Worm (Caenorhabditis elegans) whole organism, early embryonic: Measurements from ENCODE around the gene sru-1.

Source experiments
- B0310.2 ChIP-seq: sonication (generic microtip); optimal IDR thresholded peaks from 2 replicates; lab custom pipeline; 2016; ENCODE audit warnings: mild to moderate bottlenecking, missing genetic modification characterization, missing compliant biosample characterization
- F13C5.2 ChIP-seq: sonication (generic microtip); optimal IDR thresholded peaks from 2 replicates; lab custom pipeline; 2017; ENCODE audit warnings: mild to moderate bottlenecking, missing genetic modification characterization, inconsistent platforms, missing compliant biosample characterization
- aly-1 ChIP-seq: sonication (generic microtip); optimal IDR thresholded peaks from 2 replicates; lab custom pipeline; 2016; ENCODE audit warnings: missing genetic modification characterization, missing compliant biosample characterization
- ama-1 ChIP-seq: fragments of 150-350 bp; optimal IDR thresholded peaks from 2 replicates; lab custom pipeline; 2014
- ceh-13 ChIP-seq: fragments of 200-800 bp; sonication (Bioruptor generic); optimal IDR thresholded peaks from 2 replicates; lab custom pipeline; 2018; ENCODE audit warnings: mild to moderate bottlenecking, missing genetic modification characterization, missing compliant biosample characterization
- ceh-36 ChIP-seq: sonication (generic microtip); optimal IDR thresholded peaks from 2 replicates; lab custom pipeline; 2016; ENCODE audit warnings: missing genetic modification characterization, inconsistent platforms, missing compliant biosample characterization
- ets-7 ChIP-seq: sonication (generic microtip); optimal IDR thresholded peaks from 2 replicates; lab custom pipeline; 2016; ENCODE audit warnings: missing genotype, missing genetic modification characterization, missing compliant biosample characterization
- flt-1 ChIP-seq: fragments of 200-800 bp; sonication (Bioruptor generic); IDR thresholded peaks from 2 replicates; pipeline ENCODE4 v1.3.6; 2022; ENCODE audit warnings: missing genetic modification characterization, missing compliant biosample characterization
- hmbx-1 ChIP-seq: sonication (generic microtip); optimal IDR thresholded peaks from 2 replicates; lab custom pipeline; 2016; ENCODE audit warnings: mild to moderate bottlenecking, missing genetic modification characterization, missing compliant biosample characterization
- hmg-4 ChIP-seq: fragments of 200-800 bp; sonication (Bioruptor generic); optimal IDR thresholded peaks from 2 replicates; lab custom pipeline; 2018; ENCODE audit warnings: mild to moderate bottlenecking, missing genetic modification characterization, missing compliant biosample characterization
- hnd-1 ChIP-seq: sonication (generic microtip); optimal IDR thresholded peaks from 2 replicates; lab custom pipeline; 2016; ENCODE audit warnings: missing genetic modification characterization, missing compliant biosample characterization
- pes-1 ChIP-seq: fragments of 200-800 bp; sonication (Bioruptor generic); IDR thresholded peaks from 2 replicates; pipeline ENCODE4 v1.3.6; 2022; ENCODE audit warnings: missing genetic modification reagents, missing genetic modification characterization, missing compliant biosample characterization
- scrt-1 ChIP-seq: fragments of 200-800 bp; sonication (Bioruptor generic); IDR thresholded peaks from 2 replicates; pipeline ENCODE4 v1.3.6; 2022; ENCODE audit warnings: missing genetic modification characterization, missing compliant biosample characterization
- sea-1 ChIP-seq: fragments of 200-800 bp; sonication (Bioruptor generic); conservative IDR thresholded peaks from 2 replicates; pipeline ENCODE4 v1.3.6; 2022; ENCODE audit warnings: missing genetic modification characterization, missing compliant biosample characterization
- tbx-11 ChIP-seq: fragments of 200-800 bp; sonication (Bioruptor generic); IDR thresholded peaks from 2 replicates; pipeline ENCODE4 v1.3.6; 2022; ENCODE audit warnings: missing genetic modification characterization, missing compliant biosample characterization
- tbx-37 ChIP-seq: fragments of 200-800 bp; sonication (Bioruptor generic); conservative IDR thresholded peaks from 2 replicates; pipeline ENCODE4 v1.3.6; 2022; ENCODE audit warnings: missing genetic modification reagents, missing genetic modification characterization, missing compliant biosample characterization
- tra-4 ChIP-seq: sonication (generic microtip); optimal IDR thresholded peaks from 2 replicates; lab custom pipeline; 2017; ENCODE audit warnings: missing genetic modification characterization, missing compliant biosample characterization

sru-1 gene

ce11 chrIV:9488315-9488714 is at the start of gene sru-1:
Gene sru-1, plus strand, starts transcription at chrIV:9488615.
- TF ChIP-seq hnd-1 (tag; lab: Kevin White, UChicago) (no peak), B0310.2 (tag; lab: Kevin White, UChicago) (no peak), F13C5.2 (tag; lab: Kevin White, UChicago) (no peak), ets-7 (no peak), ama-1 (no peak), scrt-1 (GFP tag; lab: Robert Waterston, UW) (no peak), hmg-4 (GFP tag; lab: Kevin White, UChicago) (no peak), sea-1 (GFP tag; lab: Robert Waterston, UW) (no peak), tbx-37 (no peak), ceh-36 (tag; lab: Kevin White, UChicago) (no peak), ceh-13 (GFP tag; lab: Kevin White, UChicago) (no peak), flt-1 (GFP tag; lab: Robert Waterston, UW) (no peak), hmbx-1 (tag; lab: Kevin White, UChicago) (no peak), tbx-11 (GFP tag; lab: Robert Waterston, UW) (no peak), aly-1 (tag; lab: Kevin White, UChicago) (no peak), pes-1 (no peak)

ce11 chrIV:9438753-9439152 is 49.7 kb upstream of the sru-1 start:
- TF ChIP-seq tbx-37 (no peak), flt-1 (GFP tag; lab: Robert Waterston, UW) (no peak), hnd-1 (tag; lab: Kevin White, UChicago) (no peak), ets-7 (no peak), ceh-36 (tag; lab: Kevin White, UChicago) (no peak), B0310.2 (tag; lab: Kevin White, UChicago) (no peak), sea-1 (GFP tag; lab: Robert Waterston, UW) (no peak), hmg-4 (GFP tag; lab: Kevin White, UChicago) (no peak), tra-4 (no peak), ama-1 (no peak), ceh-13 (GFP tag; lab: Kevin White, UChicago) (no peak), pes-1 (no peak), aly-1 (tag; lab: Kevin White, UChicago) (no peak), scrt-1 (GFP tag; lab: Robert Waterston, UW) (no peak)

- TF ChIP-seq hnd-1 (tag; lab: Kevin White, UChicago) (no peak), ets-7 (no peak), aly-1 (tag; lab: Kevin White, UChicago) (peak; percentile 18), hmbx-1 (tag; lab: Kevin White, UChicago) (no peak)
Observed at ce11 chrIV:9440880-9441336, 47.5 kb upstream of the sru-1 start, which contains the start of gene idh-1. Gene idh-1, minus strand, starts transcription at chrIV:9441107.

DNA sequence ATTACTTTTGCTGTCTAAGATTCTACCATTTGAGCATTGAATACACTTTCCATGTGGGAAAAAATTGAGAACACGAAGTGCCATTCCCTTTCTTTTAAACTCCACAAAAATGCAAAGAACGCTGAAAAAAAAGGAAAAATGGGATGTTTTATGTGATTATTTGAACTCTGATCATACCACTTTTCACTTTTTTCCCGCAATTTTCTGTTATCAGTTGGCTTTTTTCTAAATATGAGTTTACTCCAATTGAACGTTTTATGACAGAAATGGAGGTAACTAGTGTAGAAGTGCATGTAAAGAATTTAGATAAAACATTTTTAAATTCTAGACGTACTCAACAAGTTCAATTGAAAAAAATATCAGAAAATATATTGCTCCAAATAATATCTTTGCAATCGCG is 47.0 kb upstream of the sru-1 start:
- TF ChIP-seq ceh-36 (tag; lab: Kevin White, UChicago): no peak
- TF ChIP-seq scrt-1 (GFP tag; lab: Robert Waterston, UW): no peak
- no peak for TF ChIP-seq tbx-11 (GFP tag; lab: Robert Waterston, UW)
- TF ChIP-seq ama-1: no peak
- TF ChIP-seq tra-4: no peak

DNA sequence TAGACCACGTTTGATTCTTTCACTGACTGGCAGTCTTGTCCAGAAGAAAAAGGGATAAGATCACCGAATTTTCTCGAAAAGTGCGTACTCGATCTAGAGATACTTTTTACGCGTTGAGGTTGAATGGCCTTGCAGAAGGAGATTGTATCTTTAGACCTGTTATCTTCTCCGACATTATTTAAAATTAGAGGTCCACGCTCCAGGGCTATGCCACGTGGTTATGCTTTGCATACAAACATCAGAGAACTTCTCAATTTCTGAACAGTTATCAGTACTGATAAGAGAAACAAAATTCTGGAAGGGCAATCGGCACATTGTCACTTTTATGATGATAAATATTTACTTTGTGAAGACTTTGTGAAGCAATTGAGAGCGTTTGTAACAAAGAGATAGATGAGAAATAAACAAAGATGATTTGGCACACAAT is 46.3 kb upstream of the sru-1 start:
- no peak for TF ChIP-seq ets-7
- no peak for TF ChIP-seq ama-1
- no peak for TF ChIP-seq hnd-1 (tag; lab: Kevin White, UChicago)
- no peak for TF ChIP-seq sea-1 (GFP tag; lab: Robert Waterston, UW)
- TF ChIP-seq tbx-11 (GFP tag; lab: Robert Waterston, UW): no peak
- TF ChIP-seq ceh-13 (GFP tag; lab: Kevin White, UChicago): no peak
- no peak for TF ChIP-seq hmg-4 (GFP tag; lab: Kevin White, UChicago)
- no peak for TF ChIP-seq B0310.2 (tag; lab: Kevin White, UChicago)
- no peak for TF ChIP-seq pes-1
- TF ChIP-seq F13C5.2 (tag; lab: Kevin White, UChicago): no peak
- no peak for TF ChIP-seq ceh-36 (tag; lab: Kevin White, UChicago)
- TF ChIP-seq scrt-1 (GFP tag; lab: Robert Waterston, UW): no peak
- no peak for TF ChIP-seq tra-4
- no peak for TF ChIP-seq flt-1 (GFP tag; lab: Robert Waterston, UW)
- TF ChIP-seq aly-1 (tag; lab: Kevin White, UChicago): no peak
- TF ChIP-seq hmbx-1 (tag; lab: Kevin White, UChicago): no peak

DNA sequence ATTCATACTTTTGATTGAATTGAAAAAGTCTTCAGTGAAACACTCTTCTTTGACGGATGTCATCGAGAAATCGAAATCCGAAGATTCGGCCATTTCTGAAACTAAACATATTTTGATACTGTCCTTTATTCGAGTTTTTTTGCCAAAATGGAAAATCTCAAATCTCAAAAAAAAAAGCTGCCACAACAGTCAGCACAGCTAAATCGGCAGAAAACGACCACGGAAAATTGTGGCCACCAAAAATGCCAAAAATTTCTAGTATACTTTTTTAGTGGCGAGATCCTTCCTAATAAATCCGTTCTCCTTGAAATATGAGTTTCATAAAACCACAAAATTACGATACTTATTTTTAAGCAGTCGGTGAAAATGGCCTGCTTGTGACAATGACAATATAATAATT is 44.5 kb upstream of the sru-1 start, which contains the start of gene F38E11.9:
TSS of gene F38E11.9 (minus strand) at position 101 of the 400 bp plus-strand sequence.
- TF ChIP-seq B0310.2 (tag; lab: Kevin White, UChicago) (no peak), ets-7 (no peak), tbx-37 (no peak), ceh-13 (GFP tag; lab: Kevin White, UChicago) (no peak), flt-1 (GFP tag; lab: Robert Waterston, UW) (no peak), tra-4 (no peak), hnd-1 (tag; lab: Kevin White, UChicago) (no peak), F13C5.2 (tag; lab: Kevin White, UChicago) (no peak), pes-1 (no peak), ceh-36 (tag; lab: Kevin White, UChicago) (no peak), ama-1 (no peak)

DNA sequence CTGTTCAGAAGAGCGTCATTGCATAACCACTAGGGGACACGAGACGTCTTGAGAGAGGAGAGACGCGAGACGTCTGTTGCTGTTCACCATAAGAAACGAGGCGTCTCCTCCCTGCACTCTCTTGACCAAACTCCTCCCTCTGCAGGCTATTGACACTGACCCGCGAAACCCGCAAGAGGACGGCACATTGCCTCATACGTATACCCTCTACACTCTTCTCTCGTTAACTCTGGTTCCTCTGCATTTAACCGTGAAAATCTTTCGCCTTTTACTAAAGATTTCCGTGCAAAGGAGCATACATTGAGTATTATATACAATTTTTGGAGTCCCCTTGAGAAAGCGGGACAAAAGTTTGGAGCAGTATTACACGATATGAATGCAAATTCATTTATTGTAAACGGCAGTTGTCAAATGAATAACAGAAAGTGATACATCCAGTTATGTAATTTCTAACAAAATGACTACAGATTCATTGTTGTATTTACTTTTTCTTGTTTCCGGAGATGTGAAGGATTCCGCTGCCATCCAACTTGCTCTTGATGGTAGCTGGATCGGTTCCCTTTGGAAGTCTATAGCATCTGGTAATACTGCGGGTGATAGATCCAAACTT is 43.9 kb upstream of the sru-1 start:
- TF ChIP-seq aly-1 (tag; lab: Kevin White, UChicago) (no peak), hmbx-1 (tag; lab: Kevin White, UChicago) (no peak), tbx-11 (GFP tag; lab: Robert Waterston, UW) (no peak), ama-1 (peak; percentile 93), ceh-36 (tag; lab: Kevin White, UChicago) (no peak), tbx-37 (no peak), hmg-4 (GFP tag; lab: Kevin White, UChicago) (peak; percentile 57), pes-1 (no peak), flt-1 (GFP tag; lab: Robert Waterston, UW) (peak; percentile 69), B0310.2 (tag; lab: Kevin White, UChicago) (peak; percentile 3), hnd-1 (tag; lab: Kevin White, UChicago) (no peak), ets-7 (no peak), ceh-13 (GFP tag; lab: Kevin White, UChicago) (no peak), F13C5.2 (tag; lab: Kevin White, UChicago) (peak; percentile 85), scrt-1 (GFP tag; lab: Robert Waterston, UW) (no peak), sea-1 (GFP tag; lab: Robert Waterston, UW) (0 out of 2 replicates have a peak, but pooled peaks have one; percentile 19), tra-4 (no peak)
